Fruit fly (Drosophila melanogaster) whole organism, embryonic: ENCODE data around the gene CG10222.

Experiments
- Bgb ChIP-seq: fragments of 200-800 bp; sonication (Bioruptor generic); IDR thresholded peaks from 2 replicates; pipeline ENCODE4 v1.3.6; 2022; ENCODE audit warnings: missing biosample characterization, missing genetic modification characterization; ENCODE audit not compliant: partially characterized antibody
- CG10565 ChIP-seq: fragments of 200-800 bp; sonication (Bioruptor generic); optimal IDR thresholded peaks from 3 replicates; lab custom pipeline; 2016; ENCODE audit warnings: missing biosample characterization, mild to moderate bottlenecking, missing genetic modification characterization
- CG11456 ChIP-seq: fragments of 200-800 bp; sonication (Bioruptor generic); IDR thresholded peaks from 3 replicates; pipeline ENCODE4 v1.3.6; 2022; ENCODE audit warnings: missing biosample characterization, missing genetic modification characterization
- CG12104 ChIP-seq: fragments of 200-800 bp; sonication (Bioruptor generic); optimal IDR thresholded peaks from 3 replicates; lab custom pipeline; 2016; ENCODE audit warnings: missing biosample characterization, missing genetic modification characterization
- CG12769 ChIP-seq: fragments of 200-800 bp; sonication (Bioruptor generic); optimal IDR thresholded peaks from 2 replicates; lab custom pipeline; 2019; ENCODE audit warnings: missing biosample characterization, mild to moderate bottlenecking, missing genetic modification characterization, moderate library complexity
- CG14860 ChIP-seq: fragments of 200-800 bp; sonication (Bioruptor generic); IDR thresholded peaks from 3 replicates; pipeline ENCODE4 v1.3.6; 2022; ENCODE audit warnings: missing biosample characterization, missing genetic modification characterization; ENCODE audit not compliant: partially characterized antibody
- CG1529 ChIP-seq: fragments of 200-800 bp; sonication (Bioruptor generic); optimal IDR thresholded peaks from 3 replicates; lab custom pipeline; 2018; ENCODE audit warnings: missing biosample characterization, missing genetic modification characterization
- CG17385 ChIP-seq: fragments of 200-800 bp; sonication (Bioruptor generic); optimal IDR thresholded peaks from 3 replicates; lab custom pipeline; 2018; ENCODE audit warnings: missing biosample characterization, mild to moderate bottlenecking, missing genetic modification characterization
- CG2199 ChIP-seq: fragments of 200-800 bp; sonication (Bioruptor generic); IDR thresholded peaks from 3 replicates; pipeline ENCODE4 v1.3.6; 2022; ENCODE audit warnings: missing biosample characterization, missing genetic modification characterization
- CG42726 ChIP-seq: fragments of 200-800 bp; sonication (Bioruptor generic); IDR thresholded peaks from 2 replicates; pipeline ENCODE4 v1.3.6; 2022; ENCODE audit warnings: missing biosample characterization, missing genetic modification characterization; ENCODE audit not compliant: partially characterized antibody
- CG4617 ChIP-seq: fragments of 200-800 bp; sonication (Bioruptor generic); optimal IDR thresholded peaks from 3 replicates; lab custom pipeline; 2016; ENCODE audit warnings: missing biosample characterization, missing genetic modification characterization, borderline replicate concordance
- CG4820 ChIP-seq: fragments of 200-800 bp; sonication (Bioruptor generic); optimal IDR thresholded peaks from 3 replicates; lab custom pipeline; 2016; ENCODE audit warnings: missing biosample characterization, missing genetic modification characterization
- CG4854 ChIP-seq: fragments of 200-800 bp; sonication (Bioruptor generic); optimal IDR thresholded peaks from 2 replicates; lab custom pipeline; 2016; ENCODE audit warnings: missing biosample characterization, missing genetic modification characterization, inconsistent platforms
- CG6813 ChIP-seq: fragments of 200-800 bp; sonication (Bioruptor generic); optimal IDR thresholded peaks from 2 replicates; lab custom pipeline; 2017; ENCODE audit warnings: missing biosample characterization, missing genetic modification characterization, mild to moderate bottlenecking, moderate library complexity, missing genetic modification reagents
- CG8281 ChIP-seq: fragments of 200-800 bp; sonication (Bioruptor generic); optimal IDR thresholded peaks from 2 replicates; lab custom pipeline; 2018; ENCODE audit warnings: missing biosample characterization, mild to moderate bottlenecking, missing genetic modification characterization, moderate library complexity
- CG9727 ChIP-seq: fragments of 200-800 bp; sonication (Bioruptor generic); optimal IDR thresholded peaks from 3 replicates; lab custom pipeline; 2017; ENCODE audit warnings: missing biosample characterization, mild to moderate bottlenecking, missing genetic modification characterization
- CG9797 ChIP-seq: fragments of 200-800 bp; sonication (Bioruptor generic); optimal IDR thresholded peaks from 3 replicates; lab custom pipeline; 2018; ENCODE audit warnings: missing biosample characterization, mild to moderate bottlenecking, missing genetic modification characterization
- CG9932 ChIP-seq: fragments of 200-800 bp; sonication (Bioruptor generic); IDR thresholded peaks from 2 replicates; pipeline ENCODE4 v1.3.6; 2022; ENCODE audit warnings: missing biosample characterization, missing genetic modification characterization
- ERR ChIP-seq: fragments of 200-800 bp; sonication (Bioruptor generic); optimal IDR thresholded peaks from 2 replicates; lab custom pipeline; 2016; ENCODE audit warnings: missing biosample characterization, missing genetic modification characterization
- Fer1 ChIP-seq: fragments of 200-800 bp; sonication (Bioruptor generic); optimal IDR thresholded peaks from 2 replicates; lab custom pipeline; 2017; ENCODE audit warnings: missing biosample characterization, mild to moderate bottlenecking, missing genetic modification characterization
- Gug ChIP-seq: fragments of 200-800 bp; sonication (Bioruptor generic); IDR thresholded peaks from 4 replicates; pipeline ENCODE4 v1.3.6; 2022; ENCODE audit warnings: missing biosample characterization, missing genetic modification characterization
- HLHmδ ChIP-seq: fragments of 200-800 bp; sonication (Bioruptor generic); optimal IDR thresholded peaks from 2 replicates; lab custom pipeline; 2018; ENCODE audit warnings: missing biosample characterization, mild to moderate bottlenecking, missing genetic modification characterization, moderate library complexity
- Hsf ChIP-seq: fragments of 200-800 bp; sonication (Bioruptor generic); optimal IDR thresholded peaks from 3 replicates; lab custom pipeline; 2016; ENCODE audit warnings: missing biosample characterization, missing genetic modification characterization
- Jarid2 ChIP-seq: fragments of 200-800 bp; sonication (Bioruptor generic); optimal IDR thresholded peaks from 3 replicates; lab custom pipeline; 2017; ENCODE audit warnings: mild to moderate bottlenecking, missing biosample characterization, missing genetic modification reagents, missing genetic modification characterization
- MESR4 ChIP-seq: fragments of 200-800 bp; sonication (Bioruptor generic); optimal IDR thresholded peaks from 2 replicates; lab custom pipeline; 2018; ENCODE audit warnings: missing biosample characterization, mild to moderate bottlenecking, missing genetic modification characterization, moderate library complexity
- Med ChIP-seq: fragments of 200-800 bp; sonication (Bioruptor generic); peaks from one replicate; lab custom pipeline; 2016; ENCODE audit warnings: missing biosample characterization, missing genetic modification characterization, mild to moderate bottlenecking, inconsistent platforms, moderate library complexity
- Mes4 ChIP-seq: fragments of 200-800 bp; sonication (Bioruptor generic); optimal IDR thresholded peaks from 2 replicates; lab custom pipeline; 2016; ENCODE audit warnings: missing biosample characterization, missing genetic modification characterization
- Sry-δ ChIP-seq: fragments of 200-800 bp; sonication (Bioruptor generic); optimal IDR thresholded peaks from 2 replicates; lab custom pipeline; 2016; ENCODE audit warnings: missing biosample characterization, missing genetic modification characterization
- YL-1 ChIP-seq: fragments of 200-800 bp; sonication (Bioruptor generic); optimal IDR thresholded peaks from 3 replicates; lab custom pipeline; 2017; ENCODE audit warnings: missing biosample characterization, mild to moderate bottlenecking, missing genetic modification characterization
- aop ChIP-seq: fragments of 200-800 bp; sonication (Bioruptor generic); IDR thresholded peaks from 2 replicates; pipeline ENCODE4 v1.3.6; 2022; ENCODE audit warnings: missing biosample characterization, missing genetic modification characterization
- cg ChIP-seq: fragments of 200-800 bp; sonication (Bioruptor generic); optimal IDR thresholded peaks from 3 replicates; lab custom pipeline; 2019; ENCODE audit warnings: missing biosample characterization, mild to moderate bottlenecking, missing genetic modification characterization, moderate library complexity
- chm ChIP-seq: fragments of 200-800 bp; sonication (Bioruptor generic); IDR thresholded peaks from 2 replicates; pipeline ENCODE4 v1.3.6; 2022; ENCODE audit warnings: missing biosample characterization, missing genetic modification characterization
- corto ChIP-seq: fragments of 200-800 bp; sonication (Bioruptor generic); optimal IDR thresholded peaks from 2 replicates; lab custom pipeline; 2016; ENCODE audit warnings: missing biosample characterization, mild to moderate bottlenecking, missing genetic modification characterization, moderate library complexity
- disco-r ChIP-seq: fragments of 200-800 bp; sonication (Bioruptor generic); optimal IDR thresholded peaks from 2 replicates; lab custom pipeline; 2016; ENCODE audit warnings: missing biosample characterization, missing genetic modification characterization
- ewg ChIP-seq: fragments of 200-800 bp; sonication (Bioruptor generic); optimal IDR thresholded peaks from 3 replicates; lab custom pipeline; 2017; ENCODE audit warnings: mild to moderate bottlenecking, missing biosample characterization, missing genetic modification reagents, missing genetic modification characterization
- exex ChIP-seq: fragments of 200-800 bp; sonication (Bioruptor generic); optimal IDR thresholded peaks from 4 replicates; lab custom pipeline; 2018; ENCODE audit warnings: missing biosample characterization, mild to moderate bottlenecking, missing genetic modification characterization, moderate library complexity
- hbn ChIP-seq: fragments of 200-800 bp; sonication (Bioruptor generic); IDR thresholded peaks from 2 replicates; pipeline ENCODE4 v1.3.6; 2022; ENCODE audit warnings: missing biosample characterization, missing genetic modification characterization; ENCODE audit not compliant: partially characterized antibody
- hth ChIP-seq: fragments of >200 bp; optimal IDR thresholded peaks from 2 replicates; lab custom pipeline; 2017; ENCODE audit warnings: inconsistent platforms
- ind ChIP-seq: fragments of 200-800 bp; sonication (Bioruptor generic); optimal IDR thresholded peaks from 3 replicates; lab custom pipeline; 2016; ENCODE audit warnings: missing biosample characterization, missing genetic modification characterization
- ken ChIP-seq: fragments of 200-800 bp; sonication (Bioruptor generic); IDR thresholded peaks from 3 replicates; pipeline ENCODE4 v1.3.6; 2022; ENCODE audit warnings: missing biosample characterization, missing genetic modification characterization
- lmd ChIP-seq: fragments of 200-800 bp; sonication (Bioruptor generic); IDR thresholded peaks from 2 replicates; pipeline ENCODE4 v1.3.6; 2022; ENCODE audit warnings: missing biosample characterization, missing genetic modification characterization
- mam ChIP-seq: fragments of 200-800 bp; sonication (Bioruptor generic); optimal IDR thresholded peaks from 3 replicates; lab custom pipeline; 2016; ENCODE audit warnings: missing biosample characterization, missing genetic modification characterization
- otp ChIP-seq: fragments of 200-800 bp; sonication (Bioruptor generic); IDR thresholded peaks from 3 replicates; pipeline ENCODE4, ENCODE4 v1.3.6; 2022; ENCODE audit warnings: missing biosample characterization, missing genetic modification characterization
- p53 ChIP-seq: fragments of 200-800 bp; sonication (Bioruptor generic); optimal IDR thresholded peaks from 2 replicates; lab custom pipeline; 2016; ENCODE audit warnings: missing biosample characterization, missing genetic modification characterization
- pb ChIP-seq: fragments of 200-800 bp; sonication (Bioruptor generic); optimal IDR thresholded peaks from 3 replicates; lab custom pipeline; 2016; ENCODE audit warnings: missing biosample characterization, missing genetic modification characterization
- pum ChIP-seq: fragments of 200-800 bp; sonication (Bioruptor generic); optimal IDR thresholded peaks from 2 replicates; lab custom pipeline; 2016; ENCODE audit warnings: missing biosample characterization, missing genetic modification characterization
- shn ChIP-seq: fragments of 200-800 bp; sonication (Bioruptor generic); optimal IDR thresholded peaks from 3 replicates; lab custom pipeline; 2016; ENCODE audit warnings: missing biosample characterization, missing genetic modification characterization
- sim ChIP-seq: fragments of 200-800 bp; sonication (Bioruptor generic); IDR thresholded peaks from 2 replicates; pipeline ENCODE4 v1.3.6; 2022; ENCODE audit warnings: missing biosample characterization, missing genetic modification characterization
- stc ChIP-seq: fragments of 200-800 bp; sonication (Bioruptor generic); IDR thresholded peaks from 2 replicates; pipeline ENCODE4 v1.3.6; 2022; ENCODE audit warnings: missing biosample characterization, missing genetic modification characterization
- tin ChIP-seq: fragments of 200-800 bp; sonication (Bioruptor generic); optimal IDR thresholded peaks from 3 replicates; lab custom pipeline; 2016; ENCODE audit warnings: missing biosample characterization, missing genetic modification characterization
- tna ChIP-seq: fragments of 200-800 bp; sonication (Bioruptor generic); IDR thresholded peaks from 2 replicates; pipeline ENCODE4 v1.3.6; 2022; ENCODE audit warnings: missing biosample characterization, missing genetic modification characterization; ENCODE audit not compliant: partially characterized antibody
- tx ChIP-seq: fragments of 200-800 bp; sonication (Bioruptor generic); optimal IDR thresholded peaks from 2 replicates; lab custom pipeline; 2016; ENCODE audit warnings: missing biosample characterization, missing genetic modification characterization

Gene CG10222

DNA sequence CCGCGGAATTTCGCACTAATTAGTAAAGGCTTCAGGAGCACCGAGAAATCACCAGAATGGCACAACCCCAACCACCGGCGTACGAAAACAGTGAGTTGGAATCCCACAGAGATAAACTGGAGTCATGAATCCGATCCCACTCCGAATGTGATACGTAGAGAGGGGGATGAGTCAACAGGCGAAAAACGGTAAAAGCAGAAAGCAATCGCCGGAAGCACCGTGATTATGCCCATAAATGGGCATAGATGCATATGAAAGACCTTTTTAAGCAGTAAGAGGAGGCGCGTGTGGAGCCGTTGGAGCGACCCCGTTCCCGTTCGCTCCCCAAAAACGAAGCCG is 602 bp upstream of the CG10222 start (continued):
- peak; percentile 61 for TF ChIP-seq MESR4 (GFP tag; lab: Kevin White, UChicago)
- no peak for TF ChIP-seq ERR (GFP tag; lab: Kevin White, UChicago)
- TF ChIP-seq CG12769 (tag; lab: Kevin White, UChicago) = peak; percentile 15
- 0 out of 3 replicates have a peak, but pooled peaks have one; percentile 20 for TF ChIP-seq ken
- no peak for TF ChIP-seq lmd (GFP tag; lab: Robert Waterston, UW)
- TF ChIP-seq exex (tag; lab: Kevin White, UChicago) = no peak
- no peak for TF ChIP-seq stc (GFP tag; lab: Robert Waterston, UW)
- no peak; the same call in 1 of the 3 replicates for TF ChIP-seq CG14860 (GFP tag; lab: Robert Waterston, UW)
- TF ChIP-seq p53 (GFP tag; lab: Kevin White, UChicago) = no peak
- no peak for TF ChIP-seq tin (GFP tag; lab: Kevin White, UChicago)
- no peak for TF ChIP-seq CG4820 (GFP tag; lab: Kevin White, UChicago)
- no peak for TF ChIP-seq Mes4
- no peak for TF ChIP-seq hth (lab: Kevin White, UChicago)
- no peak for TF ChIP-seq Jarid2 (GFP tag; lab: Kevin White, UChicago)
- no peak for TF ChIP-seq ewg (GFP tag; lab: Kevin White, UChicago)
- no peak for TF ChIP-seq cg (GFP tag; lab: Kevin White, UChicago)
- TF ChIP-seq YL-1 (GFP tag; lab: Kevin White, UChicago) = no peak
- TF ChIP-seq Hsf = no peak
- TF ChIP-seq tna = no peak
- no peak for TF ChIP-seq CG9727 (GFP tag; lab: Kevin White, UChicago)
- no peak for TF ChIP-seq CG11456 (GFP tag; lab: Robert Waterston, UW)
- no peak for TF ChIP-seq CG4617 (GFP tag; lab: Kevin White, UChicago)
- no peak for TF ChIP-seq corto
- TF ChIP-seq Med = peak; percentile 52
- no peak for TF ChIP-seq Fer1 (GFP tag; lab: Kevin White, UChicago)
- TF ChIP-seq CG9932 (GFP tag; lab: Robert Waterston, UW) = no peak
- TF ChIP-seq CG9797 = no peak
- no peak; the same call in 1 of the 2 replicates for TF ChIP-seq Bgb (GFP tag; lab: Robert Waterston, UW)
- TF ChIP-seq CG4854 = no peak
- no peak for TF ChIP-seq disco-r (GFP tag; lab: Kevin White, UChicago)
- TF ChIP-seq sim (GFP tag; lab: Robert Waterston, UW) = no peak
- TF ChIP-seq HLHmδ (GFP tag; lab: Kevin White, UChicago) = no peak
- no peak for TF ChIP-seq CG1529 (GFP tag; lab: Kevin White, UChicago)
- TF ChIP-seq pb = no peak
- no peak for TF ChIP-seq CG2199 (GFP tag; lab: Robert Waterston, UW)
- no peak for TF ChIP-seq tx (GFP tag; lab: Kevin White, UChicago)
- TF ChIP-seq pum (GFP tag; lab: Kevin White, UChicago) = no peak
- no peak for TF ChIP-seq CG8281 (tag; lab: Kevin White, UChicago)
- no peak for TF ChIP-seq mam (GFP tag; lab: Kevin White, UChicago)
- no peak for TF ChIP-seq CG12104 (GFP tag; lab: Kevin White, UChicago)
- TF ChIP-seq hbn (GFP tag; lab: Robert Waterston, UW) = 0 out of 2 replicates have a peak, but pooled peaks have one; percentile 0
- no peak for TF ChIP-seq CG17385 (GFP tag; lab: Kevin White, UChicago)
- 0 out of 3 replicates have a peak, but pooled peaks have one; percentile 25 for TF ChIP-seq otp (GFP tag; lab: Robert Waterston, UW)
- TF ChIP-seq CG6813 = no peak
- TF ChIP-seq chm = peak; percentile 22; the same call in 1 of the 2 replicates
- TF ChIP-seq aop = no peak
- no peak for TF ChIP-seq ind (GFP tag; lab: Kevin White, UChicago)
- no peak for TF ChIP-seq CG10565 (GFP tag; lab: Kevin White, UChicago)
- TF ChIP-seq CG42726 (GFP tag; lab: Robert Waterston, UW) = no peak
- TF ChIP-seq Sry-δ = peak; percentile 20
- TF ChIP-seq Gug (GFP tag; lab: Robert Waterston, UW) = no peak
- no peak for TF ChIP-seq shn
